Worm (Caenorhabditis elegans): ENCODE measurements around the gene pqn-84.

ce11 chrIII:11683790-11684189 lies 16.3 kb upstream of the pqn-84 start:
- TF ChIP-seq rpc-1 (optimal IDR thresholded peaks at IDR 0.05) = no peak
- TF ChIP-seq rpc-1 (tag; optimal IDR thresholded peaks at IDR 0.05) = no peak
- no peak for TF ChIP-seq lin-54 (GFP tag; optimal IDR thresholded peaks at IDR 0.05)
- TF ChIP-seq lin-35 (GFP tag; optimal IDR thresholded peaks at IDR 0.05) = no peak
- TF ChIP-seq ceh-58 (GFP tag; IDR thresholded peaks at IDR 0.05) = no peak
- no peak for TF ChIP-seq lsl-1 (GFP tag; optimal IDR thresholded peaks at IDR 0.05)
- TF ChIP-seq pha-4 (tag; optimal IDR thresholded peaks at IDR 0.05) = no peak
- no peak for TF ChIP-seq Y56A3A.18 (GFP tag; IDR thresholded peaks at IDR 0.05)
- TF ChIP-seq nhr-120 (GFP tag; IDR thresholded peaks at IDR 0.05) = no peak

Data from whole organism, young adult.